Worm (Caenorhabditis elegans) whole organism, L1 larva: Measurements from ENCODE around the gene folt-3.

Experiments
- egl-27 ChIP-seq, 2 experiments: fragments of 150-350 bp in 1 of 2; sonication (generic microtip); optimal IDR thresholded peaks; 3 replicates each; lab custom pipeline; 2017 to 2018; ENCODE audit warnings: missing biosample characterization in 2 of 2, missing genetic modification characterization in 2 of 2, missing genetic modification reagents in 2 of 2
- fkh-10 ChIP-seq: sonication (generic microtip); optimal IDR thresholded peaks from 2 replicates; lab custom pipeline; 2017; ENCODE audit warnings: missing biosample characterization, missing genetic modification reagents, missing genetic modification characterization
- fos-1 ChIP-seq: fragments of 150-350 bp; optimal IDR thresholded peaks from 2 replicates; lab custom pipeline; 2014; ENCODE audit warnings: missing biosample characterization, missing genetic modification characterization

DNA sequence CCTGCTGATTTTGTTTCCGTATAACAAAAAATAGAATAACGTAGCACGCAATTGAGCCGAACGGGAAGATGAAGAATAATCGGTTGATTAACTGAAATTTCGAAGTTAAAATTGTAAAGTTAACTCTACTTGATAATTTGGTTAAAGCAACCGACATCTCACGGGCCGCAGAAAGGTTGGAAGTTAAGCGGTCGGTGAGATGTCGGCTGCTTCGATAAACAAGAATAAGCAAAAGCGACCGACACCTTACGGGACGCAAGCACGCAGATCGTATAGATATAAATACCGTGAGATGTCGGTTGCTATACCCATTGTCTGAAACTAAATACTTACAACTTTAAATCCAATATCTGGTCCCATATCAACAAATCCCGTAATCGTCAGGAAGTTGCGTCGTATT, 14.4 kb downstream of the folt-3 start:
- TF ChIP-seq fos-1 (tag; lab: Kevin White, UChicago) (no peak), egl-27 (tag; optimal IDR thresholded peaks at IDR 0.05; lab: Kevin White, UChicago) (no peak), fkh-10 (GFP tag; lab: Kevin White, UChicago) (no peak)
